Worm (Caenorhabditis elegans) whole organism, young adult: ENCODE data around the gene ZK1240.11.

Experiments used
- T07F8.4 ChIP-seq: sonication (generic microtip); optimal IDR thresholded peaks from 2 replicates; lab custom pipeline; 2016; ENCODE audit warnings: mild to moderate bottlenecking, missing genetic modification characterization, moderate library complexity, missing compliant biosample characterization
- bed-2 ChIP-seq: fragments of 200-800 bp; sonication (Bioruptor generic); IDR thresholded peaks from 2 replicates; pipeline ENCODE4 v1.3.6; 2022; ENCODE audit warnings: missing genetic modification reagents, missing genetic modification characterization, missing compliant biosample characterization
- dox-1 ChIP-seq: fragments of 200-800 bp; sonication (Bioruptor generic); IDR thresholded peaks from 2 replicates; pipeline ENCODE4 v1.3.6; 2022; ENCODE audit warnings: missing genetic modification reagents, missing genetic modification characterization, missing compliant biosample characterization
- dpl-1 ChIP-seq: fragments of 150-350 bp; optimal IDR thresholded peaks from 2 replicates; lab custom pipeline; 2014; ENCODE audit warnings: missing biosample characterization, missing genetic modification reagents, missing genetic modification characterization
- efl-1 ChIP-seq: fragments of 150-350 bp; optimal IDR thresholded peaks from 2 replicates; lab custom pipeline; 2014; ENCODE audit warnings: missing biosample characterization, missing genetic modification reagents, missing genetic modification characterization
- hmg-1.2 ChIP-seq: fragments of 200-800 bp; sonication (Bioruptor generic); IDR thresholded peaks from 2 replicates; pipeline ENCODE4 v1.3.6; 2022; ENCODE audit warnings: missing genetic modification reagents, missing genetic modification characterization, missing compliant biosample characterization
- lin-35 ChIP-seq, 3 experiments: fragments of 150-350 bp in 2 of 3; sonication (generic microtip) in 1 of 3; optimal IDR thresholded peaks; 2 replicates each; lab custom pipeline; 2014 to 2018; ENCODE audit warnings: missing biosample characterization in 3 of 3, missing genetic modification characterization in 3 of 3, missing genetic modification reagents in 3 of 3
- mcd-1 ChIP-seq: fragments of 200-800 bp; sonication (Bioruptor generic); IDR thresholded peaks from 2 replicates; pipeline ENCODE4 v1.3.6; 2022; ENCODE audit warnings: missing genetic modification reagents, missing genetic modification characterization, missing compliant biosample characterization
- nfya-1 ChIP-seq: sonication (generic microtip); optimal IDR thresholded peaks from 2 replicates; lab custom pipeline; 2017; ENCODE audit warnings: antibody characterized with exemption, missing compliant biosample characterization, missing genetic modification characterization, borderline replicate concordance; ENCODE audit not compliant: insufficient read depth
- repo-1 ChIP-seq: sonication (generic microtip); optimal IDR thresholded peaks from 2 replicates; lab custom pipeline; 2017; ENCODE audit warnings: mild to moderate bottlenecking, missing genetic modification characterization, missing compliant biosample characterization
- snpc-1.1 ChIP-seq: sonication (generic microtip); optimal IDR thresholded peaks from 2 replicates; lab custom pipeline; 2017; ENCODE audit warnings: missing genetic modification characterization, mild to moderate bottlenecking, missing compliant biosample characterization, antibody characterized with exemption, moderate library complexity, missing genotype, missing genetic modification reagents; ENCODE audit not compliant: insufficient read depth
- unc-130 ChIP-seq: sonication (generic microtip); optimal IDR thresholded peaks from 2 replicates; lab custom pipeline; 2016; ENCODE audit warnings: missing genetic modification reagents, missing genetic modification characterization, missing compliant biosample characterization
- unc-62 ChIP-seq: fragments of 150-350 bp; optimal IDR thresholded peaks from 2 replicates; lab custom pipeline; 2014; ENCODE audit warnings: missing biosample characterization, missing genetic modification reagents, missing genetic modification characterization

- no peak for TF ChIP-seq snpc-1.1
- no peak for TF ChIP-seq bed-2 (GFP tag; lab: Robert Waterston, UW)
- TF ChIP-seq lin-35 (GFP tag; optimal IDR thresholded peaks at IDR 0.05; lab: Kevin White, UChicago): no peak
- no peak for TF ChIP-seq efl-1
- no peak for TF ChIP-seq nfya-1 (tag; lab: Kevin White, UChicago)
- no peak for TF ChIP-seq repo-1 (tag; lab: Kevin White, UChicago)
- TF ChIP-seq T07F8.4 (tag; lab: Kevin White, UChicago): no peak
- TF ChIP-seq dpl-1 (GFP tag; lab: Kevin White, UChicago): no peak
- TF ChIP-seq dox-1: no peak
- no peak for TF ChIP-seq unc-130
- TF ChIP-seq hmg-1.2 (GFP tag; lab: Robert Waterston, UW): no peak
- no peak for TF ChIP-seq unc-62 (GFP tag; lab: Kevin White, UChicago)
- no peak for TF ChIP-seq mcd-1 (GFP tag; lab: Robert Waterston, UW)
These were observed 35.6 kb upstream of the ZK1240.11 start for ce11 chrII:2289441-2289840.
